Fruit fly (Drosophila melanogaster): ENCODE data around the gene CG32512.

CG32512 gene

DNA sequence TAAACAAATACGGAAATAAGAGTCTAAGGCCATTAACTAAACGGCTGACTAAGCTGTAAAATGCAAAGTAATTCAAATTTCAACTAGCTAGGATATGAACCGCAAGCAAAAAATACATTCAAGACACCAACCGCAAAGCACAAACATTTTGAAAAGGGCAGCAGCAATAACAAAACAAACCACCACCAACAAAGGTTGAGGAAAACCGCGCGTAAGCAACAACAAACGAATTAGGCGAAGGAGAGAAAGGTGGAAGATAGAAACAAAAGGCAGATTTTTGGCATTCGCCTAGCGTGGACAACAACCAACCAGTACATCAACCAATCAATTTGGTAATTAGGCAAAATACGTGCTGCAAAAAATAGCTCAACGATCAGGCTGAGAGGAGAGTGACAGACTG lies 6.8 kb downstream of the CG32512 start (continued):
- TF ChIP-seq HmgZ (tag; optimal IDR thresholded peaks at IDR 0.05), result peak; percentile 42
- 0 out of 2 replicates have a peak, but pooled peaks have one; percentile 24 for TF ChIP-seq vvl (GFP tag; IDR thresholded peaks at IDR 0.05)
- TF ChIP-seq chn (GFP tag; optimal IDR thresholded peaks at IDR 0.05), result no peak
- no peak for TF ChIP-seq HLH4C (GFP tag; IDR thresholded peaks at IDR 0.05; ENCODE audit: partially characterized antibody)
- no peak for TF ChIP-seq CG18011 (GFP tag; optimal IDR thresholded peaks at IDR 0.05)
- no peak for TF ChIP-seq CG17912 (GFP tag; optimal IDR thresholded peaks at IDR 0.05)
- no peak for TF ChIP-seq toy (GFP tag; IDR thresholded peaks at IDR 0.05)
- no peak for TF ChIP-seq Xbp1 (GFP tag; optimal IDR thresholded peaks at IDR 0.05)
- no peak for TF ChIP-seq CG4617 (GFP tag; optimal IDR thresholded peaks at IDR 0.05; ENCODE audit: borderline replicate concordance)
- TF ChIP-seq sd (tag; optimal IDR thresholded peaks at IDR 0.05), result peak; percentile 41
- TF ChIP-seq zfh1 (GFP tag; IDR thresholded peaks at IDR 0.05), result no peak
- TF ChIP-seq Max (GFP tag; optimal IDR thresholded peaks at IDR 0.05), result no peak
- TF ChIP-seq CG12769 (tag; optimal IDR thresholded peaks at IDR 0.05), result peak; percentile 17
- peak; percentile 26 for TF ChIP-seq HmgD (GFP tag; optimal IDR thresholded peaks at IDR 0.05)
- TF ChIP-seq Myb (GFP tag; optimal IDR thresholded peaks at IDR 0.05), result peak; percentile 72
- TF ChIP-seq BEAF-32 (GFP tag; optimal IDR thresholded peaks at IDR 0.05), result peak; percentile 3
- TF ChIP-seq bigmax (GFP tag; optimal IDR thresholded peaks at IDR 0.05), result no peak
- TF ChIP-seq Dad (GFP tag; optimal IDR thresholded peaks at IDR 0.05), result no peak
- no peak for TF ChIP-seq odd (GFP tag; optimal IDR thresholded peaks at IDR 0.05)
- TF ChIP-seq CG7357 (GFP tag; IDR thresholded peaks at IDR 0.05), result no peak
- no peak for TF ChIP-seq HLHmδ (GFP tag; optimal IDR thresholded peaks at IDR 0.05)
- no peak for TF ChIP-seq ham (GFP tag; IDR thresholded peaks at IDR 0.05)
- no peak for TF ChIP-seq gsb (GFP tag; IDR thresholded peaks at IDR 0.05)
- TF ChIP-seq Nf-YC (tag; optimal IDR thresholded peaks at IDR 0.05), result peak; percentile 3
- no peak for TF ChIP-seq hth (optimal IDR thresholded peaks at IDR 0.05)
- no peak for TF ChIP-seq CG12155 (GFP tag; optimal IDR thresholded peaks at IDR 0.05)
- TF ChIP-seq dysf (GFP tag; IDR thresholded peaks at IDR 0.05), result no peak
- no peak for TF ChIP-seq CG4424 (GFP tag; optimal IDR thresholded peaks at IDR 0.05)
- peak; percentile 37 for TF ChIP-seq Dp (GFP tag; optimal IDR thresholded peaks at IDR 0.05)
- TF ChIP-seq CG30403 (GFP tag; optimal IDR thresholded peaks at IDR 0.05), result no peak
- no peak for TF ChIP-seq fd102C (GFP tag; optimal IDR thresholded peaks at IDR 0.05)
- peak; percentile 46 for TF ChIP-seq cg (GFP tag; optimal IDR thresholded peaks at IDR 0.05)
- TF ChIP-seq slou (GFP tag; optimal IDR thresholded peaks at IDR 0.05), result no peak
- no peak for TF ChIP-seq CG17328 (GFP tag; IDR thresholded peaks at IDR 0.05)
- peak; percentile 34 for TF ChIP-seq CG11504 (tag; optimal IDR thresholded peaks at IDR 0.05)
- TF ChIP-seq CG12659 (GFP tag; optimal IDR thresholded peaks at IDR 0.05), result no peak
- peak; percentile 57 for TF ChIP-seq psq (GFP tag; optimal IDR thresholded peaks at IDR 0.05)
- TF ChIP-seq Ets65A (GFP tag), result no peak
- no peak for TF ChIP-seq CG2116 (GFP tag; optimal IDR thresholded peaks at IDR 0.05)
- TF ChIP-seq stwl (tag; optimal IDR thresholded peaks at IDR 0.05), result peak; percentile 6
- no peak for TF ChIP-seq CG10431 (GFP tag; optimal IDR thresholded peaks at IDR 0.05)
- peak; percentile 24 for TF ChIP-seq CG15514 (GFP tag; optimal IDR thresholded peaks at IDR 0.05)
- peak; percentile 10 for TF ChIP-seq sug (tag; optimal IDR thresholded peaks at IDR 0.05)
- TF ChIP-seq en (GFP tag; optimal IDR thresholded peaks at IDR 0.05), result no peak
- no peak for TF ChIP-seq CG4328 (GFP tag; optimal IDR thresholded peaks at IDR 0.05)
- peak; percentile 74 for TF ChIP-seq sqz (GFP tag; optimal IDR thresholded peaks at IDR 0.05)
- TF ChIP-seq HHEX (GFP tag; optimal IDR thresholded peaks at IDR 0.05), result no peak
- peak; percentile 70 for TF ChIP-seq CG4360 (GFP tag; IDR thresholded peaks at IDR 0.05)
- no peak for TF ChIP-seq CG15073 (GFP tag; optimal IDR thresholded peaks at IDR 0.05)
- TF ChIP-seq Ada2b (GFP tag; IDR thresholded peaks at IDR 0.05), result no peak
- TF ChIP-seq CkIIα-i1 (GFP tag; IDR thresholded peaks at IDR 0.05), result no peak
- TF ChIP-seq CG16863 (GFP tag; optimal IDR thresholded peaks at IDR 0.05), result no peak

All from whole organism, embryonic.